Worm (Caenorhabditis elegans) whole organism, L3 larva: ENCODE measurements around the gene actl-1.

ENCODE experiments used
- R02D3.7 ChIP-seq: fragments of 150-350 bp; optimal IDR thresholded peaks from 2 replicates; lab custom pipeline; 2014; ENCODE audit warnings: missing biosample characterization, missing genetic modification characterization
- ZK546.5 ChIP-seq: sonication (generic microtip); optimal IDR thresholded peaks from 2 replicates; lab custom pipeline; 2017; ENCODE audit warnings: missing biosample characterization, missing genetic modification characterization
- aly-2 ChIP-seq: fragments of 150-350 bp; optimal IDR thresholded peaks from 2 replicates; lab custom pipeline; 2014; ENCODE audit warnings: missing biosample characterization, missing genetic modification characterization
- ama-1 ChIP-seq: fragments of 150-350 bp; optimal IDR thresholded peaks from 2 replicates; lab custom pipeline; 2018
- ceh-28 ChIP-seq: fragments of 150-350 bp; optimal IDR thresholded peaks from 2 replicates; lab custom pipeline; 2014; ENCODE audit warnings: missing biosample characterization, missing genetic modification reagents, missing genetic modification characterization
- ceh-9 ChIP-seq: sonication (generic microtip); optimal IDR thresholded peaks from 2 replicates; lab custom pipeline; 2018; ENCODE audit warnings: missing biosample characterization, missing genetic modification characterization
- daf-12 ChIP-seq: fragments of 150-350 bp; optimal IDR thresholded peaks from 2 replicates; lab custom pipeline; 2014; ENCODE audit warnings: missing biosample characterization, missing genetic modification reagents, missing genetic modification characterization
- egl-27 ChIP-seq: sonication (generic microtip); optimal IDR thresholded peaks from 4 replicates; lab custom pipeline; 2017; ENCODE audit warnings: missing biosample characterization, missing genetic modification reagents, missing genetic modification characterization
- egl-5 ChIP-seq: fragments of 150-350 bp; optimal IDR thresholded peaks from 2 replicates; lab custom pipeline; 2017; ENCODE audit warnings: missing biosample characterization, missing genetic modification reagents, missing genetic modification characterization, inconsistent platforms
- elt-1 ChIP-seq: fragments of 150-350 bp; optimal IDR thresholded peaks from 2 replicates; lab custom pipeline; 2014; ENCODE audit warnings: missing biosample characterization, missing genetic modification characterization
- elt-2 ChIP-seq: sonication (generic microtip); optimal IDR thresholded peaks from 2 replicates; lab custom pipeline; 2016; ENCODE audit warnings: missing genetic modification reagents, mild to moderate bottlenecking, missing genetic modification characterization, missing compliant biosample characterization
- elt-3 ChIP-seq, 3 experiments: fragments of 150-350 bp in 1 of 3; sonication (generic microtip) in 2 of 3; optimal IDR thresholded peaks; 2 replicates in 2 of 3; 4 replicates in 1 of 3; lab custom pipeline; 2014 to 2017; ENCODE audit warnings: missing biosample characterization in 3 of 3, missing genetic modification characterization in 3 of 3
- eor-1 ChIP-seq, 2 experiments: fragments of 150-350 bp; optimal IDR thresholded peaks; 2 replicates each; lab custom pipeline; 2014 to 2018; ENCODE audit warnings: missing biosample characterization in 2 of 2, missing genetic modification characterization in 2 of 2
- fkh-10 ChIP-seq: sonication (generic microtip); optimal IDR thresholded peaks from 2 replicates; lab custom pipeline; 2017; ENCODE audit warnings: missing biosample characterization, missing genetic modification reagents, missing genetic modification characterization
- fkh-2 ChIP-seq: fragments of 150-350 bp; optimal IDR thresholded peaks from 2 replicates; lab custom pipeline; 2014; ENCODE audit warnings: missing biosample characterization, missing genetic modification reagents, missing genetic modification characterization
- hmg-11 ChIP-seq: sonication (generic microtip); optimal IDR thresholded peaks from 2 replicates; lab custom pipeline; 2016; ENCODE audit warnings: missing genetic modification characterization, missing compliant biosample characterization
- jun-1 ChIP-seq: fragments of 150-350 bp; optimal IDR thresholded peaks from 2 replicates; lab custom pipeline; 2014; ENCODE audit warnings: missing biosample characterization, missing genetic modification reagents, missing genetic modification characterization
- lsy-12 ChIP-seq: sonication (generic microtip); optimal IDR thresholded peaks from 2 replicates; lab custom pipeline; 2016; ENCODE audit warnings: mild to moderate bottlenecking, missing genetic modification characterization, missing compliant biosample characterization
- mdl-1 ChIP-seq: fragments of 150-350 bp; optimal IDR thresholded peaks from 2 replicates; lab custom pipeline; 2014; ENCODE audit warnings: missing biosample characterization, missing genetic modification characterization
- mml-1 ChIP-seq: fragments of 150-350 bp; sonication (generic microtip); optimal IDR thresholded peaks from 3 replicates; lab custom pipeline; 2014; ENCODE audit warnings: missing biosample characterization, missing genetic modification characterization
- nfya-1 ChIP-seq: sonication (generic microtip); optimal IDR thresholded peaks from 2 replicates; lab custom pipeline; 2017; ENCODE audit warnings: missing genetic modification characterization, mild to moderate bottlenecking, missing compliant biosample characterization, antibody characterized with exemption, moderate library complexity; ENCODE audit not compliant: insufficient read depth
- nhr-11 ChIP-seq: fragments of 150-350 bp; optimal IDR thresholded peaks from 2 replicates; lab custom pipeline; 2014; ENCODE audit warnings: missing biosample characterization, missing genetic modification characterization
- nhr-12 ChIP-seq: fragments of 150-350 bp; optimal IDR thresholded peaks from 2 replicates; lab custom pipeline; 2014; ENCODE audit warnings: missing biosample characterization, missing genetic modification characterization
- nhr-23 ChIP-seq: fragments of 150-350 bp; optimal IDR thresholded peaks from 2 replicates; lab custom pipeline; 2014; ENCODE audit warnings: missing biosample characterization, missing genetic modification reagents, missing genetic modification characterization
- nhr-237 ChIP-seq: fragments of 150-350 bp; optimal IDR thresholded peaks from 2 replicates; lab custom pipeline; 2014; ENCODE audit warnings: missing biosample characterization, missing genetic modification characterization
- nhr-43 ChIP-seq: sonication (generic microtip); optimal IDR thresholded peaks from 2 replicates; lab custom pipeline; 2016; ENCODE audit warnings: mild to moderate bottlenecking, missing genetic modification characterization, missing compliant biosample characterization; ENCODE audit not compliant: poor library complexity, severe bottlenecking
- nhr-67 ChIP-seq: fragments of 150-350 bp; optimal IDR thresholded peaks from 2 replicates; lab custom pipeline; 2014; ENCODE audit warnings: missing biosample characterization, missing genetic modification characterization
- nhr-76 ChIP-seq: fragments of 150-350 bp; sonication (generic microtip); optimal IDR thresholded peaks from 5 replicates; lab custom pipeline; 2014; ENCODE audit warnings: missing biosample characterization, missing genetic modification characterization
- nhr-77 ChIP-seq: fragments of 150-350 bp; optimal IDR thresholded peaks from 2 replicates; lab custom pipeline; 2014; ENCODE audit warnings: missing biosample characterization, missing genetic modification characterization
- pha-4 ChIP-seq: fragments of 150-350 bp; optimal IDR thresholded peaks from 2 replicates; lab custom pipeline; 2014; ENCODE audit warnings: missing biosample characterization, missing genetic modification reagents, missing genetic modification characterization
- pqm-1 ChIP-seq: fragments of 150-350 bp; optimal IDR thresholded peaks from 2 replicates; lab custom pipeline; 2017; ENCODE audit warnings: missing biosample characterization, missing genetic modification characterization, inconsistent platforms
- snpc-4 ChIP-seq: fragments of 150-350 bp; optimal IDR thresholded peaks from 2 replicates; lab custom pipeline; 2014; ENCODE audit warnings: missing biosample characterization, missing genetic modification characterization
- unc-39 ChIP-seq: sonication (generic microtip); optimal IDR thresholded peaks from 4 replicates; lab custom pipeline; 2017; ENCODE audit warnings: missing biosample characterization, missing genetic modification characterization
- unc-62 ChIP-seq: fragments of 150-350 bp; sonication (generic microtip); optimal IDR thresholded peaks from 4 replicates; lab custom pipeline; 2014; ENCODE audit warnings: missing biosample characterization, missing genetic modification reagents, missing genetic modification characterization
- zag-1 ChIP-seq: fragments of 150-350 bp; optimal IDR thresholded peaks from 2 replicates; lab custom pipeline; 2014; ENCODE audit warnings: missing biosample characterization, missing genetic modification characterization
- ztf-4 ChIP-seq: fragments of 150-350 bp; optimal IDR thresholded peaks from 2 replicates; lab custom pipeline; 2014; ENCODE audit warnings: missing biosample characterization, missing genetic modification characterization

Gene actl-1

DNA sequence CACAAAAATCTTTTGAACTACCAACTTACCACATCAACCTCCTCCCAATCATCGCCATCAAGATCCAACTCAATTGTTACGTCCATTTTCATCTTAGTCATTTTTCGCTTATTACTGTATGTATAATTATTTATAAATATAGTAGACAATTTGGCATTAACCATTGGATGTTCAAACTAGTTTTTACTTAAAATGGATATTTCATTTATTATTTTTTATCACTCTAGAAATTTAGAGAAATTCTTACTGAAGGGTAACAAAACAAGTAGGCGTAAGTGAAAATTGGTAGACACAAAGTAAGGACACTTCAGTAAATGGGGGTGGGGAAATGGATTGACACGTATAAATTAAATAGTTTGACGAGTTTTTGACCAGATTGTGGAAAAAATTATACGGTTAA, at the start of gene actl-1:
actl-1 (minus strand) TSS at position 101 of the 400 bp plus-strand sequence.
- TF ChIP-seq ama-1 (no peak), mml-1 (tag; lab: Kevin White, UChicago) (no peak), nfya-1 (no peak), ztf-4 (no peak), nhr-77 (tag; lab: Kevin White, UChicago) (no peak), R02D3.7 (tag; lab: Kevin White, UChicago) (no peak), pha-4 (tag; lab: Kevin White, UChicago) (no peak), egl-27 (tag; lab: Kevin White, UChicago) (no peak), eor-1 (tag; optimal IDR thresholded peaks at IDR 0.05; lab: Kevin White, UChicago) (no peak), nhr-12 (tag; lab: Kevin White, UChicago) (no peak), mdl-1 (tag; lab: Kevin White, UChicago) (no peak), nhr-67 (tag; lab: Kevin White, UChicago) (no peak), pqm-1 (tag; lab: Kevin White, UChicago) (no peak), nhr-11 (tag; lab: Kevin White, UChicago) (no peak)

DNA sequence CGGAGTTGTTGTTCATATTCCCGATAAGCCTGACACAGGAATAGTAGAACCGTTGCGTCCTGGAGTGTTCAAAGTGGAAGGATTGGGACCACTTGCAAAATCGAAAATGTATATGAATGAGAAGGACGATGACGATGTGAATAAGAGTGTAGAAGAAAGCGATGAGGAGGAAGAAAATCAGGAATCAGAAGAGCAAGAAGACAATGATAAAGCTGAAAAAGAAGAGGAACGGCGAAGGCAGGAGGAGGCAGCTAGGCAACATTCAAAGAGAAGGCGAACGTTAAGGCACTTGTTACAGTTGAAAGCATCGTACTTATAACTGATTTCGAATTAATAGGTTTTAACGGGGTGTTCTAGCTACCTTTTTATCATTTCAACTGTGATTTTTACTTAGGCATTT, 44.0 kb upstream of the actl-1 start:
- no peak for TF ChIP-seq lsy-12 (tag; lab: Kevin White, UChicago)
- TF ChIP-seq hmg-11 (tag; lab: Kevin White, UChicago): no peak
- TF ChIP-seq nhr-237 (tag; lab: Kevin White, UChicago): no peak
- TF ChIP-seq zag-1 (tag; lab: Kevin White, UChicago): no peak
- no peak for TF ChIP-seq fkh-2
- TF ChIP-seq nhr-12 (tag; lab: Kevin White, UChicago): no peak
- no peak for TF ChIP-seq fkh-10 (GFP tag; lab: Kevin White, UChicago)
- TF ChIP-seq egl-5 (tag; lab: Kevin White, UChicago): no peak
- TF ChIP-seq snpc-4 (tag; lab: Kevin White, UChicago): no peak
- TF ChIP-seq egl-27 (tag; lab: Kevin White, UChicago): no peak
- no peak for TF ChIP-seq daf-12 (tag; lab: Kevin White, UChicago)
- TF ChIP-seq nhr-76 (tag; lab: Kevin White, UChicago): no peak
- TF ChIP-seq aly-2 (tag; lab: Kevin White, UChicago): no peak
- TF ChIP-seq mdl-1 (tag; lab: Kevin White, UChicago): no peak
- TF ChIP-seq nhr-11 (tag; lab: Kevin White, UChicago): no peak
- TF ChIP-seq, all 47 proteins: peak for 0

DNA sequence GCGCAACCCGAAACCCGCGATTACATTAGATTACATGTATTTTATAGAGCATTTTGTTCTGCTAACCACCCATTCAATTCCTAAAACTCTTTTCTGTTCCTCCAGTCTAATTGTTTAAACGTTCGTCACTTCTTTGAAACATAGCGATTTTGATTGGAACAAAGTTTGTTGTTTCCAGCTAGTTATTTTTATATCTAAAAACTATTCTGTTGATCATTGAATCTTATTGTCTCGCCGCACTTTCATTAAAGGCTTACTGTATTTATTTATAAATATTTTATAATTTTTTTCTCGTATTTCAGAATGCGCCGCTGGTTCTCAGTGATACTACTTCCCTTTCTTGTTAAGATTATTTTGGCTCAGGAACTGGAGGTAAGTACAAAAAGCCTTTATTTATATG, 43.1 kb upstream of the actl-1 start, which contains the start of gene T14E8.2:
T14E8.2 (plus strand) TSS at position 301 of the 400 bp plus-strand sequence.
- TF ChIP-seq R02D3.7 (tag; lab: Kevin White, UChicago) (no peak), ceh-28 (no peak), nhr-23 (tag; lab: Kevin White, UChicago) (no peak), ZK546.5 (tag; lab: Kevin White, UChicago) (no peak), elt-1 (tag; lab: Kevin White, UChicago) (no peak), egl-27 (tag; lab: Kevin White, UChicago) (no peak), nhr-67 (tag; lab: Kevin White, UChicago) (no peak), unc-39 (tag; lab: Kevin White, UChicago) (no peak), aly-2 (tag; lab: Kevin White, UChicago) (no peak), eor-1 (tag; optimal IDR thresholded peaks at IDR 0.05; lab: Kevin White, UChicago) (no peak), elt-3 (tag; optimal IDR thresholded peaks at IDR 0.05; lab: Kevin White, UChicago) (no peak), hmg-11 (tag; lab: Kevin White, UChicago) (no peak), nhr-11 (tag; lab: Kevin White, UChicago) (no peak), nhr-43 (tag; lab: Kevin White, UChicago) (no peak), pha-4 (tag; lab: Kevin White, UChicago) (no peak)

DNA sequence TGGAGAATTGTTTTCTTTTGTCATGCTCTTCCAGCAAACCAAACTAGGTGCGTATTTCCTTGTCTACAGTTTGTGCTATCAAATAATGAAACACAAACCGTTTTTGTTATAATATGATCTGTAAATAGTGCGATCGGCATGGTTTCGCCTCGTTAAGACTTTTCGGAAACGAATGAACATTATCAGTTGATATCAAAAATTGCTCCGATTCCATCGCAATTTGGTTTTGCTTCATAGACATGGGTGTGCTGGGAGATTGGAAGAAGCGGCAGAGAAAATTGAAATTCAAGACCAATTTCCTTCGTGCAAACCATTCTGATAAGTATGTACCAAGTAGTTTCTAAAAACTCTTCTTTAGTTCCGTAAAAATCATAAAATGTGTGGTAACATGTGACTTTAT, 38.4 kb upstream of the actl-1 start:
- TF ChIP-seq ceh-28 (no peak), nhr-77 (tag; lab: Kevin White, UChicago) (no peak), elt-2 (tag; lab: Kevin White, UChicago) (peak; percentile 88), ceh-9 (tag; lab: Kevin White, UChicago) (no peak), pqm-1 (tag; lab: Kevin White, UChicago) (peak; percentile 72), jun-1 (tag; lab: Kevin White, UChicago) (peak; percentile 23), unc-62 (GFP tag; lab: Kevin White, UChicago) (no peak)
